Fruit fly (Drosophila melanogaster): ENCODE data around the gene Actn3.

dm6 chr3R:16984221-16984620, 6.6 kb upstream of the Actn3 start:
- TF ChIP-seq ovo (GFP tag; optimal IDR thresholded peaks at IDR 0.05) (no peak), CG5204 (GFP tag; optimal IDR thresholded peaks at IDR 0.05) (no peak)

Measured in whole organism, adult.